Worm (Caenorhabditis elegans): ENCODE results near the gene slc-36.1.

ce11 chrIII:13262987-13263386 is 44.3 kb upstream of the slc-36.1 start, which contains the start of gene F56A8.4:
- TF ChIP-seq tab-1 (GFP tag; IDR thresholded peaks at IDR 0.05) (no peak), ztf-29 (GFP tag; IDR thresholded peaks at IDR 0.05) (no peak), flt-1 (GFP tag; IDR thresholded peaks at IDR 0.05) (no peak), ztf-23 (GFP tag; IDR thresholded peaks at IDR 0.05) (no peak), ref-1 (GFP tag; conservative IDR thresholded peaks at IDR 0.05) (no peak), T22C8.4 (GFP tag; IDR thresholded peaks at IDR 0.05) (no peak), cog-1 (tag; optimal IDR thresholded peaks at IDR 0.05) (no peak), klf-2 (GFP tag; conservative IDR thresholded peaks at IDR 0.05) (no peak)
